Worm (Caenorhabditis elegans) whole organism, L3 larva: ENCODE measurements around the gene nhr-267.
"Not testable (repeated sequence)": the region's sequence is repeated elsewhere in the genome, so short reads cannot be mapped to it uniquely, and the experiment has no call there.

Experiments used
- R02D3.7 ChIP-seq: fragments of 150-350 bp; optimal IDR thresholded peaks from 2 replicates; lab custom pipeline; 2014; ENCODE audit warnings: missing biosample characterization, missing genetic modification characterization
- ZK546.5 ChIP-seq: sonication (generic microtip); optimal IDR thresholded peaks from 2 replicates; lab custom pipeline; 2017; ENCODE audit warnings: missing biosample characterization, missing genetic modification characterization
- aly-2 ChIP-seq: fragments of 150-350 bp; optimal IDR thresholded peaks from 2 replicates; lab custom pipeline; 2014; ENCODE audit warnings: missing biosample characterization, missing genetic modification characterization
- ama-1 ChIP-seq: fragments of 150-350 bp; optimal IDR thresholded peaks from 2 replicates; lab custom pipeline; 2018
- ceh-28 ChIP-seq: fragments of 150-350 bp; optimal IDR thresholded peaks from 2 replicates; lab custom pipeline; 2014; ENCODE audit warnings: missing biosample characterization, missing genetic modification reagents, missing genetic modification characterization
- ceh-82 ChIP-seq: fragments of 150-350 bp; optimal IDR thresholded peaks from 2 replicates; lab custom pipeline; 2014; ENCODE audit warnings: missing biosample characterization, missing genetic modification characterization
- ceh-9 ChIP-seq: sonication (generic microtip); optimal IDR thresholded peaks from 2 replicates; lab custom pipeline; 2018; ENCODE audit warnings: missing biosample characterization, missing genetic modification characterization
- egl-5 ChIP-seq: fragments of 150-350 bp; optimal IDR thresholded peaks from 2 replicates; lab custom pipeline; 2017; ENCODE audit warnings: missing biosample characterization, missing genetic modification reagents, missing genetic modification characterization, inconsistent platforms
- elt-1 ChIP-seq: fragments of 150-350 bp; optimal IDR thresholded peaks from 2 replicates; lab custom pipeline; 2014; ENCODE audit warnings: missing biosample characterization, missing genetic modification characterization
- fkh-2 ChIP-seq: fragments of 150-350 bp; optimal IDR thresholded peaks from 2 replicates; lab custom pipeline; 2014; ENCODE audit warnings: missing biosample characterization, missing genetic modification reagents, missing genetic modification characterization
- jun-1 ChIP-seq: fragments of 150-350 bp; optimal IDR thresholded peaks from 2 replicates; lab custom pipeline; 2014; ENCODE audit warnings: missing biosample characterization, missing genetic modification reagents, missing genetic modification characterization
- lin-15B ChIP-seq: fragments of 150-350 bp; optimal IDR thresholded peaks from 2 replicates; lab custom pipeline; 2014; ENCODE audit warnings: missing biosample characterization, missing genetic modification characterization
- mdl-1 ChIP-seq: fragments of 150-350 bp; optimal IDR thresholded peaks from 2 replicates; lab custom pipeline; 2014; ENCODE audit warnings: missing biosample characterization, missing genetic modification characterization
- mml-1 ChIP-seq: fragments of 150-350 bp; sonication (generic microtip); optimal IDR thresholded peaks from 3 replicates; lab custom pipeline; 2014; ENCODE audit warnings: missing biosample characterization, missing genetic modification characterization
- nfya-1 ChIP-seq: sonication (generic microtip); optimal IDR thresholded peaks from 2 replicates; lab custom pipeline; 2017; ENCODE audit warnings: missing genetic modification characterization, mild to moderate bottlenecking, missing compliant biosample characterization, antibody characterized with exemption, moderate library complexity; ENCODE audit not compliant: insufficient read depth
- nhr-11 ChIP-seq: fragments of 150-350 bp; optimal IDR thresholded peaks from 2 replicates; lab custom pipeline; 2014; ENCODE audit warnings: missing biosample characterization, missing genetic modification characterization
- nhr-12 ChIP-seq: fragments of 150-350 bp; optimal IDR thresholded peaks from 2 replicates; lab custom pipeline; 2014; ENCODE audit warnings: missing biosample characterization, missing genetic modification characterization
- nhr-237 ChIP-seq: fragments of 150-350 bp; optimal IDR thresholded peaks from 2 replicates; lab custom pipeline; 2014; ENCODE audit warnings: missing biosample characterization, missing genetic modification characterization
- nhr-25 ChIP-seq: sonication (generic microtip); optimal IDR thresholded peaks from 2 replicates; lab custom pipeline; 2017; ENCODE audit warnings: missing biosample characterization, missing genetic modification characterization
- nhr-28 ChIP-seq: fragments of 150-350 bp; optimal IDR thresholded peaks from 2 replicates; lab custom pipeline; 2014; ENCODE audit warnings: missing biosample characterization, missing genetic modification characterization
- nhr-77 ChIP-seq: fragments of 150-350 bp; optimal IDR thresholded peaks from 2 replicates; lab custom pipeline; 2014; ENCODE audit warnings: missing biosample characterization, missing genetic modification characterization
- pqm-1 ChIP-seq: fragments of 150-350 bp; optimal IDR thresholded peaks from 2 replicates; lab custom pipeline; 2017; ENCODE audit warnings: missing biosample characterization, missing genetic modification characterization, inconsistent platforms
- sea-2 ChIP-seq: fragments of 150-350 bp; sonication (generic microtip); optimal IDR thresholded peaks from 4 replicates; lab custom pipeline; 2014; ENCODE audit warnings: missing biosample characterization, missing genetic modification reagents, missing genetic modification characterization
- skn-1 ChIP-seq: fragments of 150-350 bp; optimal IDR thresholded peaks from 2 replicates; lab custom pipeline; 2014; ENCODE audit warnings: missing biosample characterization, missing genetic modification characterization
- snpc-4 ChIP-seq: fragments of 150-350 bp; optimal IDR thresholded peaks from 2 replicates; lab custom pipeline; 2014; ENCODE audit warnings: missing biosample characterization, missing genetic modification characterization
- tbx-2 ChIP-seq: sonication (generic microtip); optimal IDR thresholded peaks from 2 replicates; lab custom pipeline; 2016; ENCODE audit warnings: mild to moderate bottlenecking, missing genetic modification characterization, missing compliant biosample characterization
- unc-39 ChIP-seq: sonication (generic microtip); optimal IDR thresholded peaks from 4 replicates; lab custom pipeline; 2017; ENCODE audit warnings: missing biosample characterization, missing genetic modification characterization
- unc-62 ChIP-seq: fragments of 150-350 bp; sonication (generic microtip); optimal IDR thresholded peaks from 4 replicates; lab custom pipeline; 2014; ENCODE audit warnings: missing biosample characterization, missing genetic modification reagents, missing genetic modification characterization
- zag-1 ChIP-seq: fragments of 150-350 bp; optimal IDR thresholded peaks from 2 replicates; lab custom pipeline; 2014; ENCODE audit warnings: missing biosample characterization, missing genetic modification characterization
- ztf-11 ChIP-seq: fragments of 150-350 bp; optimal IDR thresholded peaks from 2 replicates; lab custom pipeline; 2014; ENCODE audit warnings: missing biosample characterization, missing genetic modification characterization

nhr-267 gene

ce11 chrIV:9299145-9299544, 12.9 kb upstream of the nhr-267 start, which contains the start of gene F49C12.2:
F49C12.2 (minus strand) TSS chrIV:9299245.
- no peak for TF ChIP-seq nhr-77 (tag; lab: Kevin White, UChicago)
- no peak for TF ChIP-seq mdl-1
- no peak for TF ChIP-seq ama-1
- TF ChIP-seq, all 47 proteins: peak for 0

- TF ChIP-seq ztf-11 (tag; lab: Kevin White, UChicago) = no peak
- no peak for TF ChIP-seq snpc-4 (tag; lab: Kevin White, UChicago)
- no peak for TF ChIP-seq ceh-9 (tag; lab: Kevin White, UChicago)
Measured at ce11 chrIV:9296285-9296684, 10.1 kb upstream of the nhr-267 start, which contains the start of gene F49C12.1. F49C12.1 (minus strand) TSS chrIV:9296354.

ce11 chrIV:9293825-9294224, 7.6 kb upstream of the nhr-267 start, which contains the start of gene nhr-264:
nhr-264 (minus strand) TSS chrIV:9293925.
- not testable (repeated sequence) for TF ChIP-seq nhr-12, R02D3.7, aly-2 (tag; lab: Kevin White, UChicago)

ce11 chrIV:9289635-9290034, 3.4 kb upstream of the nhr-267 start:
- TF ChIP-seq elt-1 = peak; percentile 70
- no peak for TF ChIP-seq jun-1 (tag; lab: Kevin White, UChicago)
- no peak for TF ChIP-seq R02D3.7 (tag; lab: Kevin White, UChicago)
- TF ChIP-seq mml-1 (tag; lab: Kevin White, UChicago) = no peak
- no peak for TF ChIP-seq nhr-25 (tag; lab: Kevin White, UChicago)
- no peak for TF ChIP-seq egl-5
- TF ChIP-seq, all 47 proteins: peak for 1

ce11 chrIV:9274008-9274529, 12.1 kb downstream of the nhr-267 start, which contains the start of gene nmy-3:
nmy-3 (plus strand) TSS chrIV:9274479.
- TF ChIP-seq nhr-28 (no peak), R02D3.7 (tag; lab: Kevin White, UChicago) (no peak), zag-1 (tag; lab: Kevin White, UChicago) (no peak), ceh-28 (tag; lab: Kevin White, UChicago) (no peak), elt-1 (no peak), unc-62 (GFP tag; lab: Kevin White, UChicago) (no peak), fkh-2 (no peak), pqm-1 (tag; lab: Kevin White, UChicago) (no peak), nhr-11 (tag; lab: Kevin White, UChicago) (no peak), nfya-1 (no peak), aly-2 (tag; lab: Kevin White, UChicago) (no peak), sea-2 (GFP tag; lab: Kevin White, UChicago) (no peak), tbx-2 (tag; lab: Kevin White, UChicago) (no peak), ZK546.5 (no peak), skn-1 (tag; lab: Kevin White, UChicago) (no peak)
- TF ChIP-seq, all 47 proteins: peak for 0

- no peak for TF ChIP-seq unc-39 (tag; lab: Kevin White, UChicago)
- no peak for TF ChIP-seq elt-1
- TF ChIP-seq ceh-82 (tag; lab: Kevin White, UChicago) = no peak
Measured at ce11 chrIV:9269796-9270195, 16.4 kb downstream of the nhr-267 start, which contains the start of gene flh-3. flh-3 (plus strand) TSS chrIV:9270096.

ce11 chrIV:9268916-9269315, 17.3 kb downstream of the nhr-267 start:
- no peak for TF ChIP-seq pqm-1 (tag; lab: Kevin White, UChicago)
- TF ChIP-seq lin-15B (tag; lab: Kevin White, UChicago) = no peak
- no peak for TF ChIP-seq skn-1 (tag; lab: Kevin White, UChicago)
- TF ChIP-seq nhr-237 (tag; lab: Kevin White, UChicago) = no peak
- TF ChIP-seq ama-1 = no peak
- no peak for TF ChIP-seq sea-2 (GFP tag; lab: Kevin White, UChicago)
- TF ChIP-seq nhr-77 (tag; lab: Kevin White, UChicago) = no peak
- no peak for TF ChIP-seq fkh-2
- TF ChIP-seq egl-5 = no peak
- TF ChIP-seq nhr-11 (tag; lab: Kevin White, UChicago) = no peak
